Worm (Caenorhabditis elegans) whole organism, young adult: ENCODE results near the gene tag-234.

ENCODE experiments used
- Y56A3A.18 ChIP-seq: fragments of 200-800 bp; sonication (Bioruptor generic); IDR thresholded peaks from 2 replicates; pipeline ENCODE4 v1.3.6; 2022; ENCODE audit warnings: missing genetic modification reagents, missing genetic modification characterization, missing compliant biosample characterization
- ama-1 ChIP-seq, 3 experiments: fragments of 150-350 bp in 1 of 3; sonication (generic microtip) in 2 of 3; optimal IDR thresholded peaks; 2 replicates each; lab custom pipeline; 2014 to 2018; ENCODE audit warnings: missing biosample characterization in 2 of 3, missing genetic modification characterization in 2 of 3, missing genetic modification reagents in 2 of 3
- ceh-58 ChIP-seq: fragments of 200-800 bp; sonication (Bioruptor generic); IDR thresholded peaks from 2 replicates; pipeline ENCODE4 v1.3.6; 2022; ENCODE audit warnings: missing genetic modification characterization, missing compliant biosample characterization
- madf-3 ChIP-seq: fragments of 200-800 bp; sonication (Bioruptor generic); IDR thresholded peaks from 2 replicates; pipeline ENCODE4 v1.3.6; 2022; ENCODE audit warnings: missing genetic modification reagents, missing genetic modification characterization, missing compliant biosample characterization
- unc-130 ChIP-seq: sonication (generic microtip); optimal IDR thresholded peaks from 2 replicates; lab custom pipeline; 2016; ENCODE audit warnings: missing genetic modification reagents, missing genetic modification characterization, missing compliant biosample characterization
- unc-62 ChIP-seq: fragments of 150-350 bp; optimal IDR thresholded peaks from 2 replicates; lab custom pipeline; 2014; ENCODE audit warnings: missing biosample characterization, missing genetic modification reagents, missing genetic modification characterization
- ztf-28 ChIP-seq: fragments of 200-800 bp; sonication (Bioruptor generic); IDR thresholded peaks from 2 replicates; pipeline ENCODE4 v1.3.6; 2022; ENCODE audit warnings: missing genetic modification reagents, missing genetic modification characterization, missing compliant biosample characterization

DNA sequence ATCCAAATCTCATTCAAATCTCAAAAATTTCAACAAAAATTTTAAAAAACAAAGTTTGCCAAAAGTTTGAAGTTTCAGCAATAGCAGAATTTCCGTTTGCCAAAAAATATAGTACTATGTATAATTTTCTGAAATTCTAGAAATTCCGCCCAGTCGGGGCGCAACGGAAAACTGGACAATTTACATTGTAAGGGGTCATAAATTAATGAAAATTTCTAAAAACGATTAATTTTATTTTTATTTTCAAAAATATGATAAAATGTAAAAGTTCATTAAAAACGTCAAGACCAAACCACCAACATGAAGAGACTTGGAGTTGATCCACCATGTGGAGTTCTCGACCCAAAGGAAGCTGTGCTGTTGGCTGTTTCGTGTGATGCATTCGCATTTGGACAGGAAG is 45.7 kb upstream of the tag-234 start, which contains the start of gene ZK1248.4:
- TF ChIP-seq unc-130 (GFP tag; lab: Kevin White, UChicago) (no peak), ztf-28 (GFP tag; lab: Robert Waterston, UW) (no peak), unc-62 (GFP tag; lab: Kevin White, UChicago) (no peak), ceh-58 (GFP tag; lab: Robert Waterston, UW) (no peak), Y56A3A.18 (GFP tag; lab: Robert Waterston, UW) (no peak), ama-1 (optimal IDR thresholded peaks at IDR 0.05; lab: Kevin White, UChicago) (no peak), ama-1 (GFP tag; optimal IDR thresholded peaks at IDR 0.05; lab: Kevin White, UChicago) (no peak), madf-3 (GFP tag; lab: Robert Waterston, UW) (no peak)
